Worm (Caenorhabditis elegans) whole organism, young adult: ENCODE measurements around the gene sdhb-1.

Experiments
- akir-1 ChIP-seq: fragments of 200-800 bp; sonication (Bioruptor generic); optimal IDR thresholded peaks from 2 replicates; lab custom pipeline; 2018; ENCODE audit warnings: mild to moderate bottlenecking, missing genetic modification characterization, moderate library complexity, missing compliant biosample characterization
- attf-6 ChIP-seq: fragments of 200-800 bp; sonication (Bioruptor generic); IDR thresholded peaks from 2 replicates; pipeline ENCODE4 v1.3.6; 2022; ENCODE audit warnings: missing genetic modification reagents, missing genetic modification characterization, missing compliant biosample characterization
- cebp-2 ChIP-seq: fragments of 200-800 bp; sonication (Bioruptor generic); IDR thresholded peaks from 2 replicates; pipeline ENCODE4 v1.3.6; 2022; ENCODE audit warnings: missing genetic modification characterization, missing compliant biosample characterization
- ceh-79 ChIP-seq: sonication (generic microtip); optimal IDR thresholded peaks from 2 replicates; lab custom pipeline; 2017; ENCODE audit warnings: mild to moderate bottlenecking, missing genetic modification characterization, missing compliant biosample characterization
- efl-1 ChIP-seq: fragments of 150-350 bp; optimal IDR thresholded peaks from 2 replicates; lab custom pipeline; 2014; ENCODE audit warnings: missing biosample characterization, missing genetic modification reagents, missing genetic modification characterization
- egrh-3 ChIP-seq: fragments of 200-800 bp; sonication (Bioruptor generic); IDR thresholded peaks from 2 replicates; pipeline ENCODE4 v1.3.6; 2022; ENCODE audit warnings: missing genetic modification reagents, missing genetic modification characterization, missing compliant biosample characterization
- him-1 ChIP-seq: sonication (generic microtip); optimal IDR thresholded peaks from 2 replicates; lab custom pipeline; 2016; ENCODE audit warnings: missing genotype, missing genetic modification reagents, missing genetic modification characterization, missing compliant biosample characterization
- lag-1 ChIP-seq: fragments of 200-800 bp; sonication (Bioruptor generic); IDR thresholded peaks from 2 replicates; pipeline ENCODE4 v1.3.6; 2022; ENCODE audit warnings: missing genetic modification reagents, missing genetic modification characterization, missing compliant biosample characterization
- nfya-1 ChIP-seq: sonication (generic microtip); optimal IDR thresholded peaks from 2 replicates; lab custom pipeline; 2017; ENCODE audit warnings: antibody characterized with exemption, missing compliant biosample characterization, missing genetic modification characterization, borderline replicate concordance; ENCODE audit not compliant: insufficient read depth
- nhr-90 ChIP-seq: sonication (generic microtip); optimal IDR thresholded peaks from 2 replicates; lab custom pipeline; 2016; ENCODE audit warnings: missing genotype, mild to moderate bottlenecking, missing genetic modification characterization, missing compliant biosample characterization
- unc-62 ChIP-seq: fragments of 150-350 bp; optimal IDR thresholded peaks from 2 replicates; lab custom pipeline; 2014; ENCODE audit warnings: missing biosample characterization, missing genetic modification reagents, missing genetic modification characterization

- no peak for TF ChIP-seq nfya-1
- no peak for TF ChIP-seq efl-1 (GFP tag; lab: Kevin White, UChicago)
- TF ChIP-seq ceh-79, result no peak
- no peak for TF ChIP-seq egrh-3 (GFP tag; lab: Robert Waterston, UW)
- TF ChIP-seq cebp-2, result no peak
- TF ChIP-seq nhr-90, result no peak
- no peak for TF ChIP-seq lag-1
- TF ChIP-seq attf-6 (GFP tag; lab: Robert Waterston, UW), result no peak
- TF ChIP-seq akir-1 (GFP tag; lab: Kevin White, UChicago), result no peak
- TF ChIP-seq him-1 (tag; lab: Kevin White, UChicago), result no peak
- TF ChIP-seq unc-62, result no peak
These were observed 36.8 kb downstream of the sdhb-1 start for ce11 chrII:9315692-9316091.
